Fruit fly (Drosophila melanogaster) whole organism, adult: ENCODE results near the gene G6P.

Experiments
- CG11617 ChIP-seq: fragments of 200-800 bp; sonication (Bioruptor generic); optimal IDR thresholded peaks from 2 replicates; lab custom pipeline; 2017; ENCODE audit warnings: mild to moderate bottlenecking, missing biosample characterization, missing genetic modification reagents, missing genetic modification characterization
- CG12768 ChIP-seq: fragments of 200-800 bp; sonication (Bioruptor generic); optimal IDR thresholded peaks from 2 replicates; lab custom pipeline; 2017; ENCODE audit warnings: missing biosample characterization, missing genetic modification characterization, mild to moderate bottlenecking, moderate library complexity, missing genetic modification reagents
- CG14711 ChIP-seq: fragments of 200-800 bp; sonication (Bioruptor generic); optimal IDR thresholded peaks from 2 replicates; lab custom pipeline; 2018; ENCODE audit warnings: missing biosample characterization, mild to moderate bottlenecking, missing genetic modification characterization, moderate library complexity
- CG1620 ChIP-seq: fragments of 200-800 bp; sonication (Bioruptor generic); optimal IDR thresholded peaks from 2 replicates; lab custom pipeline; 2016; ENCODE audit warnings: missing biosample characterization, missing genetic modification characterization
- CG33017 ChIP-seq: fragments of 200-800 bp; sonication (Bioruptor generic); optimal IDR thresholded peaks from 2 replicates; lab custom pipeline; 2018; ENCODE audit warnings: missing biosample characterization, mild to moderate bottlenecking, missing genetic modification characterization, moderate library complexity
- CG5204 ChIP-seq: fragments of 200-800 bp; sonication (Bioruptor generic); optimal IDR thresholded peaks from 2 replicates; lab custom pipeline; 2016; ENCODE audit warnings: missing biosample characterization, missing genetic modification characterization
- CG7045 ChIP-seq: fragments of 200-800 bp; sonication (Bioruptor generic); optimal IDR thresholded peaks from 2 replicates; lab custom pipeline; 2017; ENCODE audit warnings: missing biosample characterization, mild to moderate bottlenecking, missing genetic modification characterization
- CG7101 ChIP-seq: fragments of 200-800 bp; sonication (Bioruptor generic); optimal IDR thresholded peaks from 2 replicates; lab custom pipeline; 2018; ENCODE audit warnings: missing biosample characterization, mild to moderate bottlenecking, missing genetic modification characterization, moderate library complexity
- Clk ChIP-seq: fragments of 200-800 bp; sonication (Bioruptor generic); optimal IDR thresholded peaks from 2 replicates; lab custom pipeline; 2017; ENCODE audit warnings: missing biosample characterization, missing genetic modification characterization
- Crg-1 ChIP-seq: fragments of 200-800 bp; sonication (Bioruptor generic); optimal IDR thresholded peaks from 2 replicates; lab custom pipeline; 2016; ENCODE audit warnings: missing biosample characterization, missing genetic modification characterization
- Hr96 ChIP-seq: fragments of 200-800 bp; sonication (Bioruptor generic); optimal IDR thresholded peaks from 2 replicates; lab custom pipeline; 2016; ENCODE audit warnings: missing biosample characterization, missing genetic modification characterization
- Mnt ChIP-seq: fragments of 200-800 bp; sonication (Bioruptor generic); optimal IDR thresholded peaks from 2 replicates; lab custom pipeline; 2016; ENCODE audit warnings: missing biosample characterization, mild to moderate bottlenecking, missing genetic modification characterization
- bab1 ChIP-seq: fragments of 200-800 bp; sonication (Bioruptor generic); optimal IDR thresholded peaks from 3 replicates; lab custom pipeline; 2019; ENCODE audit warnings: missing biosample characterization, mild to moderate bottlenecking, missing genetic modification characterization, moderate library complexity
- cic ChIP-seq: fragments of 200-800 bp; sonication (Bioruptor generic); optimal IDR thresholded peaks from 2 replicates; lab custom pipeline; 2017; ENCODE audit warnings: missing biosample characterization, mild to moderate bottlenecking, missing genetic modification characterization, moderate library complexity
- cnc ChIP-seq, 2 experiments: fragments of >200 bp; optimal IDR thresholded peaks; 2 replicates each; lab custom pipeline; 2017
- kay ChIP-seq: fragments of 200-800 bp; sonication (Bioruptor generic); peaks from one replicate; lab custom pipeline; 2016; ENCODE audit warnings: missing biosample characterization, missing genetic modification characterization, borderline replicate concordance
- ovo ChIP-seq: fragments of 200-800 bp; sonication (Bioruptor generic); optimal IDR thresholded peaks from 2 replicates; lab custom pipeline; 2016; ENCODE audit warnings: missing biosample characterization, missing genetic modification characterization
- pad ChIP-seq: fragments of 200-800 bp; sonication (Bioruptor generic); optimal IDR thresholded peaks from 3 replicates; lab custom pipeline; 2017; ENCODE audit warnings: missing biosample characterization, missing genetic modification characterization, mild to moderate bottlenecking, moderate library complexity, missing genetic modification reagents
- tj ChIP-seq: fragments of 200-800 bp; sonication (Bioruptor generic); optimal IDR thresholded peaks from 3 replicates; lab custom pipeline; 2017; ENCODE audit warnings: missing biosample characterization, mild to moderate bottlenecking, missing genetic modification characterization, moderate library complexity
- toe ChIP-seq: fragments of 200-800 bp; sonication (Bioruptor generic); optimal IDR thresholded peaks from 2 replicates; lab custom pipeline; 2016; ENCODE audit warnings: missing biosample characterization, missing genetic modification characterization

The G6P gene

DNA sequence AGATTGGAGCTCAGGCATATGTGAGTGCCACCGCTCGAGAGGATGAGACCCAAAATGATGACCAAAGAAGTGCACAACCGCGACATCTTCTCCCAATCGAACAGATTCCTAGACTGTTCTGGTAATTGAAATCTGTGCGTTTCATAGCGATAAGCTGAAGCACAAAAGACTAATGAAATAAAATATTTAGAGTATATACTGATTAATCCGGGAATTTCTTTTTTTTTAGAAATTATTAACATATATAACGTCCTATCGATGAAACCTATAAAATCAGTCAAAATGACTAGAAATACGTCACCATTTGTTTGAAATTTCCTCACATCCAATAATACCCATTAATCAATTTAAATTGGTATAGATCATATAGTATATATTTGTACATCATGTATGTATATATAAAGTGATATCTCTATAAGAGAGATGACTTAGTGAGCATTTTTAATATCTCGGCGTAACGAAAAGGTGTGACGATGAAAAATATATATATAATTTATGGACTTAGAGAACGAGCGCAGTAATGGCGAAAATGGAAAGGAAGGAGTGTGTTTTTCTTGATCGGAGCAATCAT lies 31.6 kb upstream of the G6P start, which contains the start of the genes CG3117 and CG2983:
Gene CG3117 (minus strand): TSS at position 101 of the 571 bp plus-strand sequence.
Gene CG2983 (plus strand): TSS at position 521 of the 571 bp plus-strand sequence.
- TF ChIP-seq pad (GFP tag; lab: Kevin White, UChicago) (no peak), cic (GFP tag; lab: Kevin White, UChicago) (no peak), CG5204 (GFP tag; lab: Kevin White, UChicago) (no peak), Mnt (GFP tag; lab: Kevin White, UChicago) (no peak), Clk (GFP tag; lab: Kevin White, UChicago) (no peak), Crg-1 (GFP tag; lab: Kevin White, UChicago) (no peak), Hr96 (GFP tag; lab: Kevin White, UChicago) (no peak), CG7101 (tag; lab: Kevin White, UChicago) (no peak), bab1 (no peak)

DNA sequence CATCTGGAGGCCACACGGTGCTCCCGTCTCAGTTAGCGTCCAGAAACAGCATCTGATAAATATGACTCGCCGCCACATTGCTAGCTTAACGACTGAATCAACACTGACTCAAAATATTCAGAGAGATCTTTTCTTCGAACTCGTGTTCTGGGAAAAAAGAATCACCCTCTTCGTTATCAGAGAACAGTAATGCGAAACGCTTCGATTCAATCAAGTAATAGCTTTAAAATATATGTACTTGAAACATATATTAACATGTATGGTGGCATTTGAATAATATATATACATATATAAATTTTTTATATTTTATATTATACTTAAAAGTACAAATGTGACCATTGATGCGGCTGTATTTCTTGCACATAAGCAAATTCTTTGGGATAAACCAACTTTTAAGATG lies 30.1 kb upstream of the G6P start, which contains the start of gene CG18557:
Gene CG18557 (minus strand): TSS at position 101 of the 400 bp plus-strand sequence.
- peak; percentile 55 for TF ChIP-seq kay (GFP tag; lab: Kevin White, UChicago)
- TF ChIP-seq Hr96 (GFP tag; lab: Kevin White, UChicago): no peak
- TF ChIP-seq CG12768: no peak

dm6 chr2L:2844413-2844812 lies 28.9 kb upstream of the G6P start, which contains the start of gene CG18558:
TSS of gene CG18558 (minus strand) at chr2L:2844513.
- no peak for TF ChIP-seq CG7101 (tag; lab: Kevin White, UChicago)
- TF ChIP-seq Clk (GFP tag; lab: Kevin White, UChicago): no peak
- TF ChIP-seq cnc (optimal IDR thresholded peaks at IDR 0.05; lab: Kevin White, UChicago): no peak
- no peak for TF ChIP-seq CG7045 (GFP tag; lab: Kevin White, UChicago)
- no peak for TF ChIP-seq CG11617 (GFP tag; lab: Kevin White, UChicago)
- no peak for TF ChIP-seq Mnt (GFP tag; lab: Kevin White, UChicago)
- no peak for TF ChIP-seq CG1620 (GFP tag; lab: Kevin White, UChicago)
- no peak for TF ChIP-seq Hr96 (GFP tag; lab: Kevin White, UChicago)
- TF ChIP-seq kay (GFP tag; lab: Kevin White, UChicago): no peak
- TF ChIP-seq CG14711: no peak
- no peak for TF ChIP-seq pad (GFP tag; lab: Kevin White, UChicago)
- TF ChIP-seq bab1: no peak
- TF ChIP-seq ovo (GFP tag; lab: Kevin White, UChicago): no peak
- TF ChIP-seq cic (GFP tag; lab: Kevin White, UChicago): no peak
- TF ChIP-seq toe (GFP tag; lab: Kevin White, UChicago): no peak
- no peak for TF ChIP-seq CG12768
- TF ChIP-seq CG33017 (tag; lab: Kevin White, UChicago): no peak

DNA sequence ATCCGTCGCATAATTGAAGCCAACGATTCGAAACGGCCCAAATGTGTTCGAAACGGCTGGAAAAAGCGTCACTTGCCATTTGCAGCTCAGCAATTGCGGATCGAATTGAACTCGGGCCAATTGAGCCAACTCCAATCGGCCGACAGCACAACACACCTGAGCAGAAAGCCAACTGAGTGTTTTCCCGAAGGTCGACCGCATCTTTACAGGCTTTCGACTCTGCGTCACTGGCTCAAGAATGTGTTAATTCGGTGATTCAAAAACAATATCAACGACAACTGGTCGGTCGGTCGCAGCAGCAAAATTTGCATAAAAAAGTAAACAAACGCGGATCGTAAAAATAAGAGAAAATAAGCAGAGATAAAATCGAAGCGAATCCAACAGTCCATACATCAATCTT lies 24.8 kb upstream of the G6P start:
- TF ChIP-seq Mnt (GFP tag; lab: Kevin White, UChicago) (no peak), ovo (GFP tag; lab: Kevin White, UChicago) (no peak), Hr96 (GFP tag; lab: Kevin White, UChicago) (no peak), CG7101 (tag; lab: Kevin White, UChicago) (no peak), cnc (optimal IDR thresholded peaks at IDR 0.05; lab: Kevin White, UChicago) (no peak), CG14711 (no peak), Clk (GFP tag; lab: Kevin White, UChicago) (no peak), CG12768 (no peak), CG1620 (GFP tag; lab: Kevin White, UChicago) (no peak), toe (GFP tag; lab: Kevin White, UChicago) (no peak), cic (GFP tag; lab: Kevin White, UChicago) (no peak), CG33017 (tag; lab: Kevin White, UChicago) (no peak), CG5204 (GFP tag; lab: Kevin White, UChicago) (no peak), pad (GFP tag; lab: Kevin White, UChicago) (no peak), tj (no peak), bab1 (no peak), CG7045 (GFP tag; lab: Kevin White, UChicago) (no peak), Crg-1 (GFP tag; lab: Kevin White, UChicago) (no peak), kay (GFP tag; lab: Kevin White, UChicago) (no peak), CG11617 (GFP tag; lab: Kevin White, UChicago) (no peak)

DNA sequence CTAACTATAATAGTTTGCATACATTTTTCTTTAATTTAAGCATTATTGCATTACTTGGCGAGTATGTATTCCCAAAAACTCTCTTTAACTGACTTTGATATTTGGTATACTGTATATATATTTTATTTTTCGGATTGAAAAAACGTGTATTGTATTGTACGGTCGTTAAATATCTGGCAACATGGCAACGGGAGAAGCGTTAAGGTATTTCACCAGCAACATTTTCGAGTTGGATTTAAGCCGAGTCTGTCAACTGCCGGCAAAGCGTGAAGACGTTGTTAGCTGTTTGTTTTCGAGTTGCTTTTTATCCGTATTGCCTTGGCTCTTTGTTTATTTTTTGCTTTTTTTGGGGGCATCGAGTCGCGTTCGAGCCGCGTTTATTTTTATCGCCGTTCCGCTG lies 24.3 kb upstream of the G6P start, which contains the start of gene CG2975:
Gene CG2975 (plus strand): TSS at position 275 of the 400 bp plus-strand sequence.
- TF ChIP-seq CG1620 (GFP tag; lab: Kevin White, UChicago): no peak
- TF ChIP-seq Crg-1 (GFP tag; lab: Kevin White, UChicago): no peak
- TF ChIP-seq toe (GFP tag; lab: Kevin White, UChicago): no peak
- no peak for TF ChIP-seq CG14711
- no peak for TF ChIP-seq CG7045 (GFP tag; lab: Kevin White, UChicago)
- TF ChIP-seq CG33017 (tag; lab: Kevin White, UChicago): no peak
- no peak for TF ChIP-seq ovo (GFP tag; lab: Kevin White, UChicago)
- TF ChIP-seq cnc (optimal IDR thresholded peaks at IDR 0.05; lab: Kevin White, UChicago): no peak
- TF ChIP-seq tj: no peak
- TF ChIP-seq Mnt (GFP tag; lab: Kevin White, UChicago): no peak
- TF ChIP-seq Clk (GFP tag; lab: Kevin White, UChicago): no peak
- no peak for TF ChIP-seq Hr96 (GFP tag; lab: Kevin White, UChicago)
- TF ChIP-seq cic (GFP tag; lab: Kevin White, UChicago): no peak
